Worm (Caenorhabditis elegans): ENCODE data around the gene str-198.

Gene str-198

ce11 chrV:16015652-16016051, 32.0 kb upstream of the str-198 start, which contains the start of gene str-232:
TSS of gene str-232 (minus strand) at chrV:16015752.
- TF ChIP-seq lsy-2 (tag; optimal IDR thresholded peaks at IDR 0.05) (no peak), elt-1 (tag; optimal IDR thresholded peaks at IDR 0.05; ENCODE audit: borderline replicate concordance, insufficient read depth) (no peak), blmp-1 (tag; optimal IDR thresholded peaks at IDR 0.05) (no peak), hlh-1 (tag; optimal IDR thresholded peaks at IDR 0.05) (no peak), mab-5 (tag; optimal IDR thresholded peaks at IDR 0.05) (no peak), nhr-76 (tag; optimal IDR thresholded peaks at IDR 0.05) (no peak), ham-2 (GFP tag; optimal IDR thresholded peaks at IDR 0.05) (no peak), elt-3 (tag; optimal IDR thresholded peaks at IDR 0.05) (no peak), ceh-83 (GFP tag; optimal IDR thresholded peaks at IDR 0.05) (no peak), lin-32 (GFP tag; optimal IDR thresholded peaks at IDR 0.05) (no peak), nhr-28 (tag; optimal IDR thresholded peaks at IDR 0.05) (no peak), zip-8 (tag; optimal IDR thresholded peaks at IDR 0.05) (no peak), mls-2 (tag; optimal IDR thresholded peaks at IDR 0.05) (no peak), flh-1 (GFP tag; optimal IDR thresholded peaks at IDR 0.05) (no peak), unc-62 (GFP tag; optimal IDR thresholded peaks at IDR 0.05) (no peak), bed-3 (GFP tag; optimal IDR thresholded peaks at IDR 0.05) (no peak), sptf-1 (tag; optimal IDR thresholded peaks at IDR 0.05) (no peak), unc-39 (tag; optimal IDR thresholded peaks at IDR 0.05) (no peak), ceh-39 (tag; optimal IDR thresholded peaks at IDR 0.05) (no peak), ztf-11 (tag; optimal IDR thresholded peaks at IDR 0.05) (no peak)

DNA sequence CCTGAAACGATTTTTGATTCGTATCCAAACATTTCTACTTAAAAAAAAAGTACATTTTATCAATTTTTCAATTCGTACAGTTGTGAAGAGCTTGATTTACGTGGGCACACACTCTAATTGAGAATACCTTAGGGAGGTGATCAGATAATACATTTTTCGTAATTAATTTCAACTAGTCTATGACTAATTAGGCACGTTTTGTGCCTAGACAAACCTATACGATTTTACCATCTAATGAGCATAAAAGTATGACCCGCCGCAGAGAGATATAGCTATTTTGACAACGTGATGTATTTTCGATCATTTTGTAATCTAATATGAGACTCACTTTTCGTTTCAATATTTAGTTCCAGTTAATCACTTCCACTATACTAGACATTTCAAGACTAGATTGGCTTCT, 30.6 kb upstream of the str-198 start:
- TF ChIP-seq ztf-11 (tag; optimal IDR thresholded peaks at IDR 0.05) (no peak), sem-2 (GFP tag; optimal IDR thresholded peaks at IDR 0.05) (no peak), pha-4 (tag; optimal IDR thresholded peaks at IDR 0.05) (no peak), lin-32 (GFP tag; optimal IDR thresholded peaks at IDR 0.05) (no peak), mab-5 (tag; optimal IDR thresholded peaks at IDR 0.05) (no peak), nhr-28 (tag; optimal IDR thresholded peaks at IDR 0.05) (no peak), bed-3 (GFP tag; optimal IDR thresholded peaks at IDR 0.05) (no peak), elt-1 (tag; optimal IDR thresholded peaks at IDR 0.05; ENCODE audit: borderline replicate concordance, insufficient read depth) (no peak)

ce11 chrV:16017671-16018070, 29.9 kb upstream of the str-198 start, which contains the start of gene srx-43:
TSS of gene srx-43 (plus strand) at chrV:16017971.
- TF ChIP-seq zip-8 (tag; optimal IDR thresholded peaks at IDR 0.05) = no peak
- no peak for TF ChIP-seq drap-1 (GFP tag; optimal IDR thresholded peaks at IDR 0.05)
- TF ChIP-seq mls-2 (tag; optimal IDR thresholded peaks at IDR 0.05) = no peak
- no peak for TF ChIP-seq ceh-43 (GFP tag; optimal IDR thresholded peaks at IDR 0.05)
- no peak for TF ChIP-seq M03D4.4 (tag; optimal IDR thresholded peaks at IDR 0.05)
- TF ChIP-seq lin-13 (tag; optimal IDR thresholded peaks at IDR 0.05) = no peak

- TF ChIP-seq flh-1 (GFP tag; optimal IDR thresholded peaks at IDR 0.05) = no peak
- no peak for TF ChIP-seq unc-62 (GFP tag; optimal IDR thresholded peaks at IDR 0.05)
- no peak for TF ChIP-seq sem-2 (GFP tag; optimal IDR thresholded peaks at IDR 0.05)
- TF ChIP-seq mls-2 (tag; optimal IDR thresholded peaks at IDR 0.05) = no peak
- TF ChIP-seq sptf-1 (tag; optimal IDR thresholded peaks at IDR 0.05) = no peak
- TF ChIP-seq unc-39 (tag; optimal IDR thresholded peaks at IDR 0.05) = no peak
- TF ChIP-seq nhr-28 (tag; optimal IDR thresholded peaks at IDR 0.05) = no peak
- no peak for TF ChIP-seq lin-13 (tag; optimal IDR thresholded peaks at IDR 0.05)
Measured at ce11 chrV:16020042-16020441, 27.6 kb upstream of the str-198 start, which contains the start of gene srx-44. TSS of gene srx-44 (plus strand) at chrV:16020342.

ce11 chrV:16022600-16022999, 25.0 kb upstream of the str-198 start:
- TF ChIP-seq mab-5 (tag; optimal IDR thresholded peaks at IDR 0.05) (no peak), sptf-1 (tag; optimal IDR thresholded peaks at IDR 0.05) (peak; percentile 59), nhr-28 (tag; optimal IDR thresholded peaks at IDR 0.05) (no peak), nhr-12 (tag; optimal IDR thresholded peaks at IDR 0.05) (no peak), tbx-8 (GFP tag; optimal IDR thresholded peaks at IDR 0.05) (no peak), nhr-76 (tag; optimal IDR thresholded peaks at IDR 0.05) (no peak), ham-2 (GFP tag; optimal IDR thresholded peaks at IDR 0.05) (no peak)

DNA sequence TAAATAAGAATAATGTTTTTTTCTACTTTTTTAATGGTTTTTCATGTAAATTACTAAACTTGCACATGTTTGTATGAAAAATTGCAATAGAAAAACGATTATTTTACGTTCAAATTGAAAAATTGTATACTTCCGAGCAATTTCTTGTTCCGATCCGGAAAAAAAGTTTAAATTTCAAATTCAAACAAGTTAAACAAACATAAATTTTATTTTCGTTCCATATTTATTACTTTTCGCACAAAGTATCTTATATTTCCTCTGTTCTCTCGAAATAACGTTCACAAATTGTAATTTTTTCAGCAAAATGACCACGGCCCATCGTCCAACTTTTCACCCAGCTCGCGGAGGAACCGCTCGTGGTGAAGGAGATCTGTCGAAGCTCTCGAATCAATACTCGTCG, 24.6 kb upstream of the str-198 start, which contains the start of gene cwc-15:
TSS of gene cwc-15 (plus strand) at position 301 of the 400 bp plus-strand sequence.
- TF ChIP-seq ham-2 (GFP tag; optimal IDR thresholded peaks at IDR 0.05) (no peak), mab-5 (tag; optimal IDR thresholded peaks at IDR 0.05) (no peak), nhr-12 (tag; optimal IDR thresholded peaks at IDR 0.05) (no peak), nhr-2 (tag; optimal IDR thresholded peaks at IDR 0.05) (no peak), zip-8 (tag; optimal IDR thresholded peaks at IDR 0.05) (no peak), sem-2 (GFP tag; optimal IDR thresholded peaks at IDR 0.05) (no peak), elt-1 (tag; optimal IDR thresholded peaks at IDR 0.05; ENCODE audit: borderline replicate concordance, insufficient read depth) (no peak), lsy-2 (tag; optimal IDR thresholded peaks at IDR 0.05) (no peak), blmp-1 (tag; optimal IDR thresholded peaks at IDR 0.05) (no peak), nhr-76 (tag; optimal IDR thresholded peaks at IDR 0.05) (no peak), drap-1 (GFP tag; optimal IDR thresholded peaks at IDR 0.05) (no peak), bed-3 (GFP tag; optimal IDR thresholded peaks at IDR 0.05) (no peak), elt-3 (tag; optimal IDR thresholded peaks at IDR 0.05) (no peak), unc-39 (tag; optimal IDR thresholded peaks at IDR 0.05) (no peak), lin-32 (GFP tag; optimal IDR thresholded peaks at IDR 0.05) (no peak), ztf-11 (tag; optimal IDR thresholded peaks at IDR 0.05) (no peak)

Data from whole organism, mixed stage, embryonic.